Fruit fly (Drosophila melanogaster) whole organism: ENCODE data around the gene lark.

Source experiments
- CG8478 ChIP-seq: fragments of >200 bp; optimal IDR thresholded peaks from 2 replicates; lab custom pipeline; 2018; ENCODE audit warnings: inconsistent platforms
- Dll ChIP-seq: fragments of >200 bp; optimal IDR thresholded peaks from 2 replicates; lab custom pipeline; 2017
- EcR ChIP-seq, 2 experiments: fragments of >200 bp; optimal IDR thresholded peaks; 2 replicates each; lab custom pipeline; 2017; ENCODE audit warnings: missing biosample characterization in 2 of 2, missing genetic modification characterization in 2 of 2, missing genetic modification reagents in 2 of 2
- pan ChIP-seq: fragments of >200 bp; optimal IDR thresholded peaks from 2 replicates; lab custom pipeline; 2017
- psq ChIP-seq: fragments of >200 bp; optimal IDR thresholded peaks from 2 replicates; lab custom pipeline; 2017
- usp ChIP-seq: fragments of >200 bp; optimal IDR thresholded peaks from 2 replicates; lab custom pipeline; 2017; ENCODE audit warnings: missing biosample characterization, missing genetic modification characterization, mixed read lengths

DNA sequence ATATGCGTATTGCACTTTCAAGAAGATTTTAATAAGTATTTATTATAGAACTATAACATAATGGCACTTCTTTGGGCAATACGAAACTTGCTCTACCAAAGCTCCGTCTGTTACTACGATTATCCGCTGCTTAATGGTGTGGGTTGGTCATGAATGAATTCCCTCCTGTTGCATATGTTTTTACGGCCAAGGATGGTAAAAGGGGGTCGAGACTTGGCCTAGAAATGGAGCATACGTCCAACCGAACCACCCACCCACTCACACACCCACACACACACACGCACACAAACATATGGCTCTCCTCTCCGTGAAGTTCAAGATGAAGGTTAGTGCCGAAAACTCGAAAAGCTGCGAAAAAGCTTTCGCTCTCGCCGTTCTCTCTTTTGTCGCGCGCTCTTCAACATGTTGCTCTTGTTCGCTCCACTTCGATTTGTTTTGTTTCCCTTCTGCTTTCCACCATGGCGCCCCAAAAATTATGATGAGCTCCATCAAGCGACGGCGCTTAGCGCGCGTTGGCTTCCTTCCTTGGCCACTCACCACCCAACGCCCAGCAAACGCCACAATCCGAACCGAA is 25.4 kb upstream of the lark start:
- TF ChIP-seq psq (lab: Kevin White, UChicago) (no peak), pan (lab: Kevin White, UChicago) (no peak), EcR (GFP tag; optimal IDR thresholded peaks at IDR 0.05; lab: Kevin White, UChicago) (no peak), CG8478 (lab: Kevin White, UChicago) (no peak), Dll (no peak), usp (no peak)
